Worm (Caenorhabditis elegans) whole organism, early embryonic: Measurements from ENCODE around the gene twk-7.

Experiments used
- F13C5.2 ChIP-seq: sonication (generic microtip); optimal IDR thresholded peaks from 2 replicates; lab custom pipeline; 2017; ENCODE audit warnings: mild to moderate bottlenecking, missing genetic modification characterization, inconsistent platforms, missing compliant biosample characterization
- ama-1 ChIP-seq: fragments of 150-350 bp; optimal IDR thresholded peaks from 2 replicates; lab custom pipeline; 2014
- ceh-36 ChIP-seq: sonication (generic microtip); optimal IDR thresholded peaks from 2 replicates; lab custom pipeline; 2016; ENCODE audit warnings: missing genetic modification characterization, inconsistent platforms, missing compliant biosample characterization
- ets-7 ChIP-seq: sonication (generic microtip); optimal IDR thresholded peaks from 2 replicates; lab custom pipeline; 2016; ENCODE audit warnings: missing genotype, missing genetic modification characterization, missing compliant biosample characterization
- tra-4 ChIP-seq: sonication (generic microtip); optimal IDR thresholded peaks from 2 replicates; lab custom pipeline; 2017; ENCODE audit warnings: missing genetic modification characterization, missing compliant biosample characterization

ce11 chrIII:8593620-8594019 is 49.9 kb downstream of the twk-7 start, which contains the start of gene C06E1.7:
- TF ChIP-seq tra-4 (tag; lab: Kevin White, UChicago) (no peak), ets-7 (tag; lab: Kevin White, UChicago) (no peak), ceh-36 (tag; lab: Kevin White, UChicago) (no peak), ama-1 (lab: Kevin White, UChicago) (no peak), F13C5.2 (tag; lab: Kevin White, UChicago) (no peak)
